Fruit fly (Drosophila melanogaster) whole organism, embryonic: ENCODE results near the gene RpL14.

Source experiments
- ATbp ChIP-seq: fragments of 200-800 bp; sonication (Bioruptor generic); optimal IDR thresholded peaks from 2 replicates; lab custom pipeline; 2017; ENCODE audit warnings: missing biosample characterization, mild to moderate bottlenecking, missing genetic modification characterization, missing genetic modification reagents
- Bteb2 ChIP-seq: fragments of 200-800 bp; sonication (Bioruptor generic); optimal IDR thresholded peaks from 2 replicates; lab custom pipeline; 2016; ENCODE audit warnings: missing biosample characterization, missing genetic modification characterization
- CG10431 ChIP-seq: fragments of 200-800 bp; sonication (Bioruptor generic); optimal IDR thresholded peaks from 3 replicates; lab custom pipeline; 2018; ENCODE audit warnings: missing biosample characterization, mild to moderate bottlenecking, missing genetic modification characterization
- CG10959 ChIP-seq: fragments of 200-800 bp; sonication (Bioruptor generic); IDR thresholded peaks from 2 replicates; pipeline ENCODE4 v1.3.6; 2022; ENCODE audit warnings: missing biosample characterization, missing genetic modification characterization
- CG11093 ChIP-seq: fragments of 200-800 bp; sonication (Bioruptor generic); IDR thresholded peaks from 3 replicates; pipeline ENCODE4 v1.3.6; 2022; ENCODE audit warnings: missing biosample characterization, missing genetic modification characterization
- CG12071 ChIP-seq: fragments of 200-800 bp; sonication (Bioruptor generic); optimal IDR thresholded peaks from 3 replicates; lab custom pipeline; 2018; ENCODE audit warnings: missing biosample characterization, mild to moderate bottlenecking, missing genetic modification characterization
- CG12104 ChIP-seq: fragments of 200-800 bp; sonication (Bioruptor generic); optimal IDR thresholded peaks from 3 replicates; lab custom pipeline; 2016; ENCODE audit warnings: missing biosample characterization, missing genetic modification characterization
- CG12155 ChIP-seq: fragments of 200-800 bp; sonication (Bioruptor generic); optimal IDR thresholded peaks from 3 replicates; lab custom pipeline; 2016; ENCODE audit warnings: missing biosample characterization, missing genetic modification characterization
- CG12744 ChIP-seq: fragments of 200-800 bp; sonication (Bioruptor generic); optimal IDR thresholded peaks from 2 replicates; lab custom pipeline; 2016; ENCODE audit warnings: missing biosample characterization, missing genetic modification characterization
- CG13624 ChIP-seq: fragments of 200-800 bp; sonication (Bioruptor generic); optimal IDR thresholded peaks from 2 replicates; lab custom pipeline; 2016; ENCODE audit warnings: missing biosample characterization, missing genetic modification characterization
- CG17912 ChIP-seq: fragments of 200-800 bp; sonication (Bioruptor generic); optimal IDR thresholded peaks from 2 replicates; lab custom pipeline; 2018; ENCODE audit warnings: missing biosample characterization, mild to moderate bottlenecking, missing genetic modification characterization
- CG2120 ChIP-seq: fragments of 200-800 bp; sonication (Bioruptor generic); optimal IDR thresholded peaks from 3 replicates; lab custom pipeline; 2016; ENCODE audit warnings: missing biosample characterization, missing genetic modification characterization
- CG30431 ChIP-seq: fragments of 200-800 bp; sonication (Bioruptor generic); optimal IDR thresholded peaks from 2 replicates; lab custom pipeline; 2017; ENCODE audit warnings: missing biosample characterization, missing genetic modification characterization
- CG31388 ChIP-seq: fragments of 200-800 bp; sonication (Bioruptor generic); optimal IDR thresholded peaks from 2 replicates; lab custom pipeline; 2016; ENCODE audit warnings: missing biosample characterization, missing genetic modification characterization
- CG3163 ChIP-seq: fragments of 200-800 bp; sonication (Bioruptor generic); optimal IDR thresholded peaks from 3 replicates; lab custom pipeline; 2016; ENCODE audit warnings: missing biosample characterization, missing genetic modification characterization
- CG3995 ChIP-seq: fragments of 200-800 bp; sonication (Bioruptor generic); optimal IDR thresholded peaks from 3 replicates; lab custom pipeline; 2016; ENCODE audit warnings: missing biosample characterization, missing genetic modification characterization
- CG4360 ChIP-seq: fragments of 200-800 bp; sonication (Bioruptor generic); IDR thresholded peaks from 2 replicates; pipeline ENCODE4 v1.3.6; 2022; ENCODE audit warnings: missing biosample characterization, missing genetic modification characterization
- CG4617 ChIP-seq: fragments of 200-800 bp; sonication (Bioruptor generic); optimal IDR thresholded peaks from 3 replicates; lab custom pipeline; 2016; ENCODE audit warnings: missing biosample characterization, missing genetic modification characterization, borderline replicate concordance
- CG6854 ChIP-seq: fragments of 200-800 bp; sonication (Bioruptor generic); optimal IDR thresholded peaks from 3 replicates; lab custom pipeline; 2017; ENCODE audit warnings: missing biosample characterization, mild to moderate bottlenecking, missing genetic modification characterization
- CG7786 ChIP-seq: fragments of 200-800 bp; sonication (Bioruptor generic); optimal IDR thresholded peaks from 2 replicates; lab custom pipeline; 2016; ENCODE audit warnings: missing biosample characterization, missing genetic modification characterization
- CG7987 ChIP-seq: fragments of 200-800 bp; sonication (Bioruptor generic); optimal IDR thresholded peaks from 2 replicates; lab custom pipeline; 2018; ENCODE audit warnings: missing biosample characterization, mild to moderate bottlenecking, missing genetic modification characterization, moderate library complexity
- CG9437 ChIP-seq: fragments of 200-800 bp; sonication (Bioruptor generic); optimal IDR thresholded peaks from 2 replicates; lab custom pipeline; 2018; ENCODE audit warnings: missing biosample characterization, mild to moderate bottlenecking, missing genetic modification characterization
- Camta ChIP-seq: fragments of 200-800 bp; sonication (Bioruptor generic); optimal IDR thresholded peaks from 2 replicates; lab custom pipeline; 2016; ENCODE audit warnings: missing biosample characterization, missing genetic modification characterization
- CrebB ChIP-seq: fragments of 200-800 bp; sonication (Bioruptor generic); optimal IDR thresholded peaks from 3 replicates; lab custom pipeline; 2018; ENCODE audit warnings: missing biosample characterization, mild to moderate bottlenecking, missing genetic modification characterization
- Fer3 ChIP-seq: fragments of 200-800 bp; sonication (Bioruptor generic); optimal IDR thresholded peaks from 2 replicates; lab custom pipeline; 2018; ENCODE audit warnings: missing biosample characterization, mild to moderate bottlenecking, missing genetic modification characterization, moderate library complexity
- Lpt ChIP-seq: fragments of >200 bp; optimal IDR thresholded peaks from 2 replicates; lab custom pipeline; 2018; ENCODE audit warnings: missing biosample characterization, missing genetic modification characterization
- Opbp ChIP-seq: fragments of 200-800 bp; sonication (Bioruptor generic); IDR thresholded peaks from 3 replicates; pipeline ENCODE4 v1.3.6; 2022; ENCODE audit warnings: missing biosample characterization, missing genetic modification characterization; ENCODE audit not compliant: partially characterized antibody
- Scr ChIP-seq: fragments of 200-800 bp; sonication (Bioruptor generic); IDR thresholded peaks from 2 replicates; pipeline ENCODE4 v1.3.6; 2022; ENCODE audit warnings: missing biosample characterization, missing genetic modification characterization; ENCODE audit not compliant: partially characterized antibody
- Stat92E ChIP-seq, 3 experiments: fragments of >200 bp in 2 of 3; fragments of 200-800 bp in 1 of 3; sonication (Bioruptor generic) in 1 of 3; optimal IDR thresholded peaks; 2 replicates each; lab custom pipeline; 2017 to 2019; ENCODE audit warnings: missing biosample characterization in 3 of 3, missing genetic modification characterization in 3 of 3, mild to moderate bottlenecking in 1 of 3, moderate library complexity in 1 of 3
- abd-A ChIP-seq: fragments of 200-800 bp; sonication (Bioruptor generic); optimal IDR thresholded peaks from 3 replicates; lab custom pipeline; 2019; ENCODE audit warnings: missing biosample characterization, mild to moderate bottlenecking, missing genetic modification characterization, moderate library complexity
- ara ChIP-seq: fragments of 200-800 bp; sonication (Bioruptor generic); IDR thresholded peaks from 2 replicates; pipeline ENCODE4 v1.3.6; 2022; ENCODE audit warnings: missing biosample characterization, missing genetic modification characterization
- ci ChIP-seq: fragments of 200-800 bp; sonication (Bioruptor generic); IDR thresholded peaks from 3 replicates; pipeline ENCODE4 v1.3.6; 2022; ENCODE audit warnings: missing biosample characterization, missing genetic modification characterization
- crc ChIP-seq: fragments of 200-800 bp; sonication (Bioruptor generic); optimal IDR thresholded peaks from 2 replicates; lab custom pipeline; 2016; ENCODE audit warnings: missing biosample characterization, missing genetic modification characterization
- dmrt99B ChIP-seq: fragments of 200-800 bp; sonication (Bioruptor generic); optimal IDR thresholded peaks from 2 replicates; lab custom pipeline; 2018; ENCODE audit warnings: missing biosample characterization, mild to moderate bottlenecking, missing genetic modification characterization, moderate library complexity
- en ChIP-seq: fragments of 200-800 bp; sonication (Bioruptor generic); optimal IDR thresholded peaks from 2 replicates; lab custom pipeline; 2016; ENCODE audit warnings: missing biosample characterization, missing genetic modification characterization
- exex ChIP-seq: fragments of 200-800 bp; sonication (Bioruptor generic); optimal IDR thresholded peaks from 4 replicates; lab custom pipeline; 2018; ENCODE audit warnings: missing biosample characterization, mild to moderate bottlenecking, missing genetic modification characterization, moderate library complexity
- hb ChIP-seq: fragments of 200-800 bp; sonication (Bioruptor generic); IDR thresholded peaks from 3 replicates; pipeline ENCODE4 v1.3.6; 2022; ENCODE audit warnings: missing biosample characterization, missing genetic modification characterization; ENCODE audit not compliant: partially characterized antibody
- ind ChIP-seq: fragments of 200-800 bp; sonication (Bioruptor generic); optimal IDR thresholded peaks from 3 replicates; lab custom pipeline; 2016; ENCODE audit warnings: missing biosample characterization, missing genetic modification characterization
- lilli ChIP-seq: fragments of 200-800 bp; sonication (Bioruptor generic); optimal IDR thresholded peaks from 3 replicates; lab custom pipeline; 2016; ENCODE audit warnings: missing biosample characterization, missing genetic modification characterization
- pfk ChIP-seq: fragments of 200-800 bp; sonication (Bioruptor generic); optimal IDR thresholded peaks from 2 replicates; lab custom pipeline; 2018; ENCODE audit warnings: missing biosample characterization, mild to moderate bottlenecking, missing genetic modification characterization, moderate library complexity
- pita ChIP-seq: fragments of 200-800 bp; sonication (Bioruptor generic); optimal IDR thresholded peaks from 2 replicates; lab custom pipeline; 2017; ENCODE audit warnings: missing biosample characterization, mild to moderate bottlenecking, missing genetic modification characterization
- pros ChIP-seq: fragments of 200-800 bp; sonication (Bioruptor generic); optimal IDR thresholded peaks from 3 replicates; lab custom pipeline; 2019; ENCODE audit warnings: missing biosample characterization, mild to moderate bottlenecking, missing genetic modification characterization, moderate library complexity
- ranshi ChIP-seq: fragments of 200-800 bp; sonication (Bioruptor generic); IDR thresholded peaks from 2 replicates; pipeline ENCODE4 v1.3.6; 2022; ENCODE audit warnings: missing biosample characterization, missing genetic modification characterization
- ro ChIP-seq: fragments of 200-800 bp; sonication (Bioruptor generic); IDR thresholded peaks from 2 replicates; pipeline ENCODE4 v1.3.6; 2022; ENCODE audit warnings: missing biosample characterization, missing genetic modification characterization
- scrt ChIP-seq: fragments of 200-800 bp; sonication (Bioruptor generic); optimal IDR thresholded peaks from 2 replicates; lab custom pipeline; 2018; ENCODE audit warnings: missing biosample characterization, mild to moderate bottlenecking, missing genetic modification characterization, moderate library complexity
- shn ChIP-seq: fragments of 200-800 bp; sonication (Bioruptor generic); optimal IDR thresholded peaks from 3 replicates; lab custom pipeline; 2016; ENCODE audit warnings: missing biosample characterization, missing genetic modification characterization
- slbo ChIP-seq: fragments of 200-800 bp; sonication (Bioruptor generic); IDR thresholded peaks from 2 replicates; pipeline ENCODE4 v1.3.6; 2022; ENCODE audit warnings: missing biosample characterization, missing genetic modification characterization
- z ChIP-seq: fragments of 200-800 bp; sonication (Bioruptor generic); IDR thresholded peaks from 3 replicates; pipeline ENCODE4 v1.3.6; 2022; ENCODE audit warnings: missing biosample characterization, missing genetic modification characterization
- zen2 ChIP-seq: fragments of 200-800 bp; sonication (Bioruptor generic); IDR thresholded peaks from 3 replicates; pipeline ENCODE4 v1.3.6; 2022; ENCODE audit warnings: missing biosample characterization, missing genetic modification characterization; ENCODE audit not compliant: partially characterized antibody

The RpL14 gene

dm6 chr3L:8600752-8601433 is at the start of gene RpL14, which contains the start of gene Nelf-E (continued):
- TF ChIP-seq CG6854 (GFP tag; lab: Kevin White, UChicago) (peak; percentile 94), CG7786 (peak; percentile 91), pros (GFP tag; lab: Kevin White, UChicago) (peak; percentile 38), Camta (GFP tag; lab: Kevin White, UChicago) (peak; percentile 96), CrebB (tag; lab: Kevin White, UChicago) (peak; percentile 98), Stat92E (GFP tag; optimal IDR thresholded peaks at IDR 0.05; lab: Kevin White, UChicago) (peak in 1 of 3 experiments; percentile 92), CG4360 (GFP tag; lab: Robert Waterston, UW) (peak; percentile 59; the same call in 1 of the 2 replicates), CG10431 (GFP tag; lab: Kevin White, UChicago) (peak; percentile 94), CG4617 (GFP tag; lab: Kevin White, UChicago) (peak; percentile 95), ind (GFP tag; lab: Kevin White, UChicago) (peak; percentile 84), CG12744 (GFP tag; lab: Kevin White, UChicago) (peak; percentile 89), z (GFP tag; lab: Robert Waterston, UW) (peak; percentile 68; the same call in 2 of the 3 replicates), ci (GFP tag; lab: Robert Waterston, UW) (peak; percentile 99), CG31388 (GFP tag; lab: Kevin White, UChicago) (peak; percentile 58), shn (peak; percentile 97), lilli (peak; percentile 91), dmrt99B (tag; lab: Kevin White, UChicago) (peak; percentile 86), en (GFP tag; lab: Kevin White, UChicago) (peak; percentile 90), CG13624 (peak; percentile 98), scrt (peak; percentile 93), CG3995 (peak; percentile 82), CG11093 (GFP tag; lab: Robert Waterston, UW) (peak; percentile 33; the same call in 1 of the 3 replicates), CG7987 (peak; percentile 99), zen2 (GFP tag; lab: Robert Waterston, UW) (no peak), hb (GFP tag; lab: Robert Waterston, UW) (no peak), ara (GFP tag; lab: Robert Waterston, UW) (peak; percentile 89), Fer3 (tag; lab: Kevin White, UChicago) (peak; percentile 95), Opbp (GFP tag; lab: Robert Waterston, UW) (peak; percentile 61; the same call in 1 of the 3 replicates), Lpt (no peak), Scr (GFP tag; lab: Robert Waterston, UW) (peak; percentile 53), CG30431 (GFP tag; lab: Kevin White, UChicago) (peak; percentile 81), crc (GFP tag; lab: Kevin White, UChicago) (peak; percentile 93), CG12155 (GFP tag; lab: Kevin White, UChicago) (peak; percentile 88), CG2120 (GFP tag; lab: Kevin White, UChicago) (peak; percentile 94), exex (tag; lab: Kevin White, UChicago) (peak; percentile 77), Bteb2 (peak; percentile 96), CG3163 (GFP tag; lab: Kevin White, UChicago) (peak; percentile 91), slbo (GFP tag; lab: Robert Waterston, UW) (peak; percentile 93), ranshi (GFP tag; lab: Robert Waterston, UW) (peak; percentile 93), CG12071 (GFP tag; lab: Kevin White, UChicago) (peak; percentile 97), CG10959 (GFP tag; lab: Robert Waterston, UW) (peak; percentile 85), pita (GFP tag; lab: Kevin White, UChicago) (no peak), ATbp (GFP tag; lab: Kevin White, UChicago) (peak; percentile 94), abd-A (tag; lab: Kevin White, UChicago) (no peak), CG17912 (peak; percentile 98), ro (GFP tag; lab: Robert Waterston, UW) (peak; percentile 58; the same call in 1 of the 2 replicates), CG9437 (GFP tag; lab: Kevin White, UChicago) (peak; percentile 88), pfk (GFP tag; lab: Kevin White, UChicago) (peak; percentile 85), CG12104 (GFP tag; lab: Kevin White, UChicago) (peak; percentile 92)
